Worm (Caenorhabditis elegans): ENCODE data around the gene F57B9.8.

Gene F57B9.8

DNA sequence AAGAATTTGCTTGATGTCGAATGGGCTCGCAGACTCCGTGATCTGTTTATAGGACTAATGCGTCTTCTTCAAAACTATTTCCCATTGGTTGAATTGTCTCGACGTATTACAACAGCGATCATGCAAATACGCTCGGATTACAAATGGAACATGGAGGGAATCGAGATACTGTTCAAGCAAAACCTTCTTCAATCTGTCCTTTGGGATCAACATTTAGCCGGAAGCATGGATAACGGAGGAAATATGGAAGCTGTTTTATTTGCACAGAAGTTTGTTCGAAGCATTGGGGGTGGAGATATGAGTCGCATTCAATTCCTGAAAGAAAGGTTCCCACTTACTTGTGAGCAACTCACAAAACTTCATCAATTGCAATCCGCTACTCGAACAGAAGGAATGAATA lies 20.6 kb upstream of the F57B9.8 start:
- no peak for TF ChIP-seq ama-1 (optimal IDR thresholded peaks at IDR 0.05)

DNA sequence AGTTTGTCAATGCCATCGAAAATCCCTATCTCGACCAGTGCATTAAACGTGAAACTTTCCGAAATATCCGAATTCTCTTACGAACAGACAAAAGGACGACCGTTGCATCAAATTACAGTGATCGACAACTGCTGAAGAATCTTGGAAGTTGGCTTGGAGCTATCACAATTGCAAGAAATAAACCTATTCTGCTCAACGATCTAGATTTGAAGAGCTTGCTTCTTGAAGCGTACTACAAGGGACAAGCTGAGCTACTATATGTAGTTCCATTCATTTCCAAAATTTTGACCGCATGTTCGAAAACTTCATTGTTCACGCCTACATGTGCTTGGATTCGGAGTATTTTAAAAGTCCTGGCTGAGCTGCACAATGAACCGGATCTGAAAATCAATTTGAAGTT lies 18.9 kb upstream of the F57B9.8 start:
- no peak for TF ChIP-seq ceh-18 (tag; optimal IDR thresholded peaks at IDR 0.05)
- TF ChIP-seq ceh-2 (tag; optimal IDR thresholded peaks at IDR 0.05), result no peak
- no peak for TF ChIP-seq pax-1 (tag; optimal IDR thresholded peaks at IDR 0.05)
- TF ChIP-seq C08G9.2 (tag; optimal IDR thresholded peaks at IDR 0.05), result no peak
- TF ChIP-seq nfya-1 (tag; optimal IDR thresholded peaks at IDR 0.05), result no peak
- no peak for TF ChIP-seq tbx-2 (tag; optimal IDR thresholded peaks at IDR 0.05)
- TF ChIP-seq syd-9 (tag; optimal IDR thresholded peaks at IDR 0.05), result no peak
- no peak for TF ChIP-seq Y22D7AL.16 (tag; optimal IDR thresholded peaks at IDR 0.05)

DNA sequence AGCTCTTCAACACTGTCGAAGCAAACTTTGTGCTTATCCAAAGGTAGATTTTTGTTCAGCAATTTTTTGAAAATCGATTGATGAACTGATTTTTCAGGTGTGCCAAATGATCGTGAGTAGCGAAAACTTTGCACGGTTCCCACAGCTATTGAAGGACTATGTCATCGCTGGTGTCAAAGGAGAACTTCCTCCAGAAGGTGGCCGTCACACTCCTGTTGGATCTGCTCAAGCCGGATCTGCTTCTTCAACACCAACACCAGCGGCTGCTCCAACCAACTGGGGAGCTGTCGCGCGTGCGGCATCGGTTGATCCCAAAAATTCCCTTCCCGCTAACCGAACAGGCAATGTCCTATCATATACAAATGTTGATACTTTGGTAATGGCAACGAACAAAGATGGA lies 18.3 kb upstream of the F57B9.8 start:
- TF ChIP-seq gmeb-2 (tag; optimal IDR thresholded peaks at IDR 0.05), result no peak
- no peak for TF ChIP-seq ceh-48 (tag; optimal IDR thresholded peaks at IDR 0.05)
- no peak for TF ChIP-seq ttx-3 (tag; optimal IDR thresholded peaks at IDR 0.05)
- TF ChIP-seq mec-3 (tag; optimal IDR thresholded peaks at IDR 0.05; ENCODE audit: borderline replicate concordance), result no peak
- no peak for TF ChIP-seq pros-1 (tag; optimal IDR thresholded peaks at IDR 0.05)
- TF ChIP-seq sdc-2 (tag; optimal IDR thresholded peaks at IDR 0.05), result no peak
- no peak for TF ChIP-seq unc-42 (tag; optimal IDR thresholded peaks at IDR 0.05)
- no peak for TF ChIP-seq dmd-4 (tag; optimal IDR thresholded peaks at IDR 0.05; ENCODE audit: borderline replicate concordance)
- no peak for TF ChIP-seq ceh-9 (tag; optimal IDR thresholded peaks at IDR 0.05)
- TF ChIP-seq ceh-19 (GFP tag; optimal IDR thresholded peaks at IDR 0.05), result no peak
- TF ChIP-seq fkh-6 (tag; optimal IDR thresholded peaks at IDR 0.05), result no peak
- no peak for TF ChIP-seq pax-1 (tag; optimal IDR thresholded peaks at IDR 0.05)
- no peak for TF ChIP-seq pat-9 (tag; optimal IDR thresholded peaks at IDR 0.05)
- TF ChIP-seq pag-3 (tag; optimal IDR thresholded peaks at IDR 0.05; ENCODE audit: borderline replicate concordance), result no peak
- no peak for TF ChIP-seq ets-4 (tag; optimal IDR thresholded peaks at IDR 0.05)
- TF ChIP-seq npax-4 (tag; optimal IDR thresholded peaks at IDR 0.05), result no peak
- no peak for TF ChIP-seq madf-2 (tag; optimal IDR thresholded peaks at IDR 0.05)

DNA sequence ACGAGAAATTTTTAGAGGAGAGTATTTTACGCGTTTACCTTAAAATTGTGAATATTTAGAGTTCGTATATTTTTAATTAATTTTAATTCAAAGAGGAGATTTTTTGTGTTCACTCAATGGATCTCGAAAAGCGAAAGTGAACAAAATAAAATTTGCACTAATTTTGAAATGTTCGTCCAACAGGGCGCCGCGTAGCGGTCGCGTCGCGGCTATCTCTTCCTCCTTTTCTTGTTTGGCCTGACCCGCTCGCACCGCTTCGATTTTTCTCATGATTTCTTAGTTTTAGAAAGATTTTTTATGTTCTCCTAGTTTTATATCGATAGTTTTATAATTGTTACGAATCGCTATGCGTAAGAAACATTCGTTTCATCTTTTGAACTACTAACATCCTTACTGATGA lies 16.3 kb upstream of the F57B9.8 start:
- TF ChIP-seq ceh-31 (tag; optimal IDR thresholded peaks at IDR 0.05) (peak; percentile 17), Y22D7AL.16 (tag; optimal IDR thresholded peaks at IDR 0.05) (no peak), ceh-48 (tag; optimal IDR thresholded peaks at IDR 0.05) (peak; percentile 45), unc-42 (tag; optimal IDR thresholded peaks at IDR 0.05) (peak; percentile 16), ref-2 (tag; optimal IDR thresholded peaks at IDR 0.05) (peak; percentile 20)

DNA sequence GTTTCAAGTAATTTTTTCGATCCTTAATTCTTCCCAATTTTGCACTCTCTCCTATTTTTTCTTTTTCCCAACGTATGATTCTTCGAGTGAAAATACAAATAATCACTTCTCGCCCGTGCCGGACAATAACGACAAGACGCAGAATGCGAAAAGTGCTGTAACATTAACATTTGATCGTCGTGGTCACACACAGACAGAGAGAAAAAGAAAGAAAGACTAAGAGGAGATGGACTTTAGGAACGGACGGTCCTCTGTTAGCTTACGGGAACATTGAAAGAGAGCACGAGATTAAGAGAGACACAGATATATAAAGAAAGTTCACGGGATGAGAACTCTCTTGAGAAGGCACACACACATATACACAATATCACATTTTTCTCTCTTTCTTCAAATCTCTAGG lies 12.8 kb upstream of the F57B9.8 start:
- TF ChIP-seq tbx-2 (tag; optimal IDR thresholded peaks at IDR 0.05), result peak; percentile 33
- no peak for TF ChIP-seq elt-2 (tag; optimal IDR thresholded peaks at IDR 0.05)
- TF ChIP-seq nhr-11 (tag; optimal IDR thresholded peaks at IDR 0.05), result no peak
- peak; percentile 31 for TF ChIP-seq pax-1 (tag; optimal IDR thresholded peaks at IDR 0.05)
- TF ChIP-seq unc-55 (GFP tag; optimal IDR thresholded peaks at IDR 0.05), result peak; percentile 57
- TF ChIP-seq nfya-1 (tag; optimal IDR thresholded peaks at IDR 0.05), result peak; percentile 28
- no peak for TF ChIP-seq dve-1 (tag; optimal IDR thresholded peaks at IDR 0.05)
- peak; percentile 64 for TF ChIP-seq hlh-30 (tag; optimal IDR thresholded peaks at IDR 0.05; ENCODE audit: insufficient read depth)

DNA sequence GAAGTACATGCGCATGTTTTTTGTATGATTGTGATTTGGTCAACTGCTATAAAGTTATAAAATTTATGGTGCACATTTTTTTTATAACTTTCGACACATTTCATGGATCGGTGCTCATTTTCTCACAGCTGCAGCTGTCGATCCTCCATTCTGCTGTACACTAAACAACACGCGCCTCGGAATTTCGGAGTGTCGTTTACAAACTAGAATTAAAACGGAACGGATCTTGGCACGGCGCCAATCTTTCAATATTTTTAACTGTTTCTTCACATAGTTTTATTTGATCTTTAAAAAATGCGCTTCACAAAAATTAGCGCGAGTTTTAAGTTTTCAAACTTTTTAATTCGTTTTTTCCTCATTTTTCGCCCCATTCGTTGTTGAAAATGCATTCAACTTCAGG lies 11.3 kb upstream of the F57B9.8 start, which contains the start of gene let-711:
Gene let-711, plus strand, starts transcription at position 337 of the 400 bp plus-strand sequence.
- TF ChIP-seq ceh-19 (GFP tag; optimal IDR thresholded peaks at IDR 0.05) (no peak), rnt-1 (tag; optimal IDR thresholded peaks at IDR 0.05) (no peak)
